Worm (Caenorhabditis elegans): ENCODE results near the gene grl-26.

Gene grl-26

ce11 chrIV:273299-273698, 49.3 kb downstream of the grl-26 start, which contains the start of gene srh-282:
Gene srh-282 (minus strand): TSS chrIV:273399.
- no peak for TF ChIP-seq snpc-4 (GFP tag; optimal IDR thresholded peaks at IDR 0.05)
- no peak for TF ChIP-seq snpc-4 (tag; optimal IDR thresholded peaks at IDR 0.05)
- no peak for TF ChIP-seq B0035.1 (tag; optimal IDR thresholded peaks at IDR 0.05)
- no peak for TF ChIP-seq pbrm-1 (GFP tag; IDR thresholded peaks at IDR 0.05)
- TF ChIP-seq mel-28 (tag; optimal IDR thresholded peaks at IDR 0.05; ENCODE audit: borderline replicate concordance) = no peak
- TF ChIP-seq cebp-2 (GFP tag; IDR thresholded peaks at IDR 0.05) = no peak
- no peak for TF ChIP-seq repo-1 (tag; optimal IDR thresholded peaks at IDR 0.05)
- no peak for TF ChIP-seq unc-130 (GFP tag; optimal IDR thresholded peaks at IDR 0.05)
- TF ChIP-seq B0261.1 (tag; optimal IDR thresholded peaks at IDR 0.05) = no peak
- TF ChIP-seq hmg-20 (GFP tag; IDR thresholded peaks at IDR 0.05) = no peak
- TF ChIP-seq F33H1.4 (GFP tag; IDR thresholded peaks at IDR 0.05) = no peak
- TF ChIP-seq madf-8 (GFP tag; conservative IDR thresholded peaks at IDR 0.05) = no peak
- no peak for TF ChIP-seq ztf-18 (tag; optimal IDR thresholded peaks at IDR 0.05)

Measured in whole organism, young adult.